Fruit fly (Drosophila melanogaster) whole organism, pupa: ENCODE measurements around the gene ArfGAP3.
"Not testable (repeated sequence)": the region's sequence is repeated elsewhere in the genome, so short reads cannot be mapped to it uniquely, and the experiment has no call there.

Experiments used
- CG10348 ChIP-seq: fragments of 200-800 bp; sonication (Bioruptor generic); IDR thresholded peaks from 2 replicates; pipeline ENCODE4 v1.3.6; 2022; ENCODE audit warnings: missing biosample characterization, missing genetic modification characterization
- CG12605 ChIP-seq: fragments of 200-800 bp; sonication (Bioruptor generic); IDR thresholded peaks from 2 replicates; pipeline ENCODE4 v1.3.6; 2022; ENCODE audit warnings: missing biosample characterization, missing genetic modification characterization
- CG13204 ChIP-seq: fragments of 200-800 bp; sonication (Bioruptor generic); optimal IDR thresholded peaks from 2 replicates; lab custom pipeline; 2018; ENCODE audit warnings: missing biosample characterization, mild to moderate bottlenecking, missing genetic modification characterization, moderate library complexity
- CG14655 ChIP-seq: fragments of 200-800 bp; sonication (Bioruptor generic); optimal IDR thresholded peaks from 3 replicates; lab custom pipeline; 2017; ENCODE audit warnings: mild to moderate bottlenecking, missing biosample characterization, missing genetic modification reagents, missing genetic modification characterization
- CG15710 ChIP-seq: fragments of 200-800 bp; sonication (Bioruptor generic); optimal IDR thresholded peaks from 2 replicates; lab custom pipeline; 2018; ENCODE audit warnings: missing biosample characterization, mild to moderate bottlenecking, missing genetic modification characterization, moderate library complexity
- CG17806 ChIP-seq: fragments of 200-800 bp; sonication (Bioruptor generic); optimal IDR thresholded peaks from 2 replicates; lab custom pipeline; 2018; ENCODE audit warnings: missing biosample characterization, mild to moderate bottlenecking, missing genetic modification characterization, moderate library complexity
- CG32121 ChIP-seq: fragments of 200-800 bp; sonication (Bioruptor generic); IDR thresholded peaks from 2 replicates; pipeline ENCODE4 v1.3.6; 2022; ENCODE audit warnings: missing biosample characterization, missing genetic modification characterization
- CG34367 ChIP-seq: fragments of 200-800 bp; sonication (Bioruptor generic); optimal IDR thresholded peaks from 2 replicates; lab custom pipeline; 2018; ENCODE audit warnings: missing biosample characterization, mild to moderate bottlenecking, missing genetic modification characterization
- CG4496 ChIP-seq: fragments of 200-800 bp; sonication (Bioruptor generic); IDR thresholded peaks from 3 replicates; pipeline ENCODE4 v1.3.6; 2022; ENCODE audit warnings: missing biosample characterization, missing genetic modification characterization
- CG8159 ChIP-seq: fragments of 200-800 bp; sonication (Bioruptor generic); optimal IDR thresholded peaks from 3 replicates; lab custom pipeline; 2018; ENCODE audit warnings: missing biosample characterization, mild to moderate bottlenecking, missing genetic modification characterization, moderate library complexity
- CG8301 ChIP-seq: fragments of 200-800 bp; sonication (Bioruptor generic); optimal IDR thresholded peaks from 2 replicates; lab custom pipeline; 2018; ENCODE audit warnings: missing biosample characterization, mild to moderate bottlenecking, missing genetic modification characterization
- CG9948 ChIP-seq: fragments of 200-800 bp; sonication (Bioruptor generic); optimal IDR thresholded peaks from 2 replicates; lab custom pipeline; 2018; ENCODE audit warnings: missing biosample characterization, mild to moderate bottlenecking, missing genetic modification characterization, moderate library complexity
- D1 ChIP-seq: fragments of 200-800 bp; sonication (Bioruptor generic); optimal IDR thresholded peaks from 2 replicates; lab custom pipeline; 2018; ENCODE audit warnings: missing biosample characterization, mild to moderate bottlenecking, missing genetic modification characterization, moderate library complexity
- EcR ChIP-seq: fragments of 200-800 bp; sonication (Bioruptor generic); optimal IDR thresholded peaks from 3 replicates; lab custom pipeline; 2019; ENCODE audit warnings: missing biosample characterization, missing genetic modification characterization, mild to moderate bottlenecking, moderate library complexity, missing genetic modification reagents
- Ets98B ChIP-seq: fragments of 200-800 bp; sonication (Bioruptor generic); IDR thresholded peaks from 2 replicates; pipeline ENCODE4 v1.3.6; 2022; ENCODE audit warnings: missing biosample characterization, missing genetic modification characterization
- Pif1A ChIP-seq: fragments of 200-800 bp; sonication (Bioruptor generic); optimal IDR thresholded peaks from 3 replicates; lab custom pipeline; 2016; ENCODE audit warnings: missing biosample characterization, missing genetic modification characterization
- Pif1B ChIP-seq: fragments of 200-800 bp; sonication (Bioruptor generic); optimal IDR thresholded peaks from 3 replicates; lab custom pipeline; 2016; ENCODE audit warnings: missing biosample characterization, missing genetic modification characterization
- Snoo ChIP-seq: fragments of 200-800 bp; sonication (Bioruptor generic); optimal IDR thresholded peaks from 3 replicates; lab custom pipeline; 2017; ENCODE audit warnings: missing biosample characterization, mild to moderate bottlenecking, missing genetic modification characterization, inconsistent platforms
- fd96Ca ChIP-seq: fragments of 200-800 bp; sonication (Bioruptor generic); IDR thresholded peaks from 3 replicates; pipeline ENCODE4 v1.3.6; 2022; ENCODE audit warnings: missing biosample characterization, missing genetic modification characterization
- gl ChIP-seq: fragments of 200-800 bp; sonication (Bioruptor generic); optimal IDR thresholded peaks from 2 replicates; lab custom pipeline; 2018; ENCODE audit warnings: missing biosample characterization, mild to moderate bottlenecking, missing genetic modification characterization
- rn ChIP-seq: fragments of 200-800 bp; sonication (Bioruptor generic); IDR thresholded peaks from 2 replicates; pipeline ENCODE4 v1.3.6; 2022; ENCODE audit warnings: missing biosample characterization, missing genetic modification characterization

The ArfGAP3 gene

dm6 chr3L:22724046-22724771 lies 6.8 kb upstream of the ArfGAP3 start:
- TF ChIP-seq CG8159 (tag; lab: Kevin White, UChicago), result no peak

dm6 chr3L:22721991-22722390 lies 4.6 kb upstream of the ArfGAP3 start, which contains the start of gene CG14451:
TSS of gene CG14451 (minus strand) at chr3L:22722091.
- no peak for TF ChIP-seq EcR (GFP tag; lab: Kevin White, UChicago)
- no peak for TF ChIP-seq CG15710 (tag; lab: Kevin White, UChicago)
- TF ChIP-seq CG13204, result no peak
- no peak for TF ChIP-seq rn
- TF ChIP-seq CG34367 (tag; lab: Kevin White, UChicago), result no peak
- no peak for TF ChIP-seq CG17806 (tag; lab: Kevin White, UChicago)
- TF ChIP-seq CG10348 (GFP tag; lab: Robert Waterston, UW), result no peak
- no peak for TF ChIP-seq Ets98B (GFP tag; lab: Robert Waterston, UW)
- no peak for TF ChIP-seq CG8301
- TF ChIP-seq CG8159 (tag; lab: Kevin White, UChicago), result no peak
- TF ChIP-seq CG12605 (GFP tag; lab: Robert Waterston, UW), result no peak
- no peak for TF ChIP-seq Pif1B (GFP tag; lab: Kevin White, UChicago)
- TF ChIP-seq D1 (tag; lab: Kevin White, UChicago), result no peak
- no peak for TF ChIP-seq CG4496 (GFP tag; lab: Robert Waterston, UW)
- no peak for TF ChIP-seq CG9948 (tag; lab: Kevin White, UChicago)
- TF ChIP-seq fd96Ca (GFP tag; lab: Robert Waterston, UW), result no peak
- TF ChIP-seq Pif1A (GFP tag; lab: Kevin White, UChicago), result no peak
- TF ChIP-seq gl, result no peak

- TF ChIP-seq CG12605 (GFP tag; lab: Robert Waterston, UW); rn; gl: not testable (repeated sequence)
Observed at dm6 chr3L:22720694-22721270, 3.4 kb upstream of the ArfGAP3 start, which contains the start of gene mael. TSS of gene mael (plus strand) at chr3L:22721203.

- no peak for TF ChIP-seq EcR (GFP tag; lab: Kevin White, UChicago)
- no peak for TF ChIP-seq gl
- no peak for TF ChIP-seq D1 (tag; lab: Kevin White, UChicago)
- no peak for TF ChIP-seq CG12605 (GFP tag; lab: Robert Waterston, UW)
- no peak for TF ChIP-seq rn
- TF ChIP-seq Pif1B (GFP tag; lab: Kevin White, UChicago), result no peak
- TF ChIP-seq CG32121, result no peak
- TF ChIP-seq CG13204, result no peak
- TF ChIP-seq CG4496 (GFP tag; lab: Robert Waterston, UW), result no peak
- TF ChIP-seq Pif1A (GFP tag; lab: Kevin White, UChicago), result no peak
- no peak for TF ChIP-seq CG14655 (GFP tag; lab: Kevin White, UChicago)
Observed at dm6 chr3L:22713605-22714004, 3.8 kb downstream of the ArfGAP3 start.

dm6 chr3L:22711855-22712254 lies 5.5 kb downstream of the ArfGAP3 start, which contains the start of gene CG11370:
TSS of gene CG11370 (plus strand) at chr3L:22712155.
- no peak for TF ChIP-seq rn
- no peak for TF ChIP-seq CG14655 (GFP tag; lab: Kevin White, UChicago)
- no peak for TF ChIP-seq CG32121
- no peak for TF ChIP-seq CG9948 (tag; lab: Kevin White, UChicago)
- no peak for TF ChIP-seq Snoo
- TF ChIP-seq CG4496 (GFP tag; lab: Robert Waterston, UW), result no peak

- TF ChIP-seq D1 (tag; lab: Kevin White, UChicago) (no peak), Pif1B (GFP tag; lab: Kevin White, UChicago) (no peak), CG32121 (no peak), EcR (GFP tag; lab: Kevin White, UChicago) (no peak), Pif1A (GFP tag; lab: Kevin White, UChicago) (no peak), CG10348 (GFP tag; lab: Robert Waterston, UW) (no peak), CG4496 (GFP tag; lab: Robert Waterston, UW) (no peak), CG17806 (tag; lab: Kevin White, UChicago) (no peak), CG15710 (tag; lab: Kevin White, UChicago) (no peak), Snoo (no peak), rn (no peak), Ets98B (GFP tag; lab: Robert Waterston, UW) (no peak), CG13204 (no peak), CG34367 (tag; lab: Kevin White, UChicago) (no peak), CG14655 (GFP tag; lab: Kevin White, UChicago) (no peak), CG12605 (GFP tag; lab: Robert Waterston, UW) (no peak), CG8301 (no peak)
Observed at dm6 chr3L:22699133-22699532, 18.2 kb downstream of the ArfGAP3 start, which contains the start of gene CG45116. TSS of gene CG45116 (plus strand) at chr3L:22699433.
